Worm (Caenorhabditis elegans): ENCODE data around the gene spp-28.

The spp-28 gene

DNA sequence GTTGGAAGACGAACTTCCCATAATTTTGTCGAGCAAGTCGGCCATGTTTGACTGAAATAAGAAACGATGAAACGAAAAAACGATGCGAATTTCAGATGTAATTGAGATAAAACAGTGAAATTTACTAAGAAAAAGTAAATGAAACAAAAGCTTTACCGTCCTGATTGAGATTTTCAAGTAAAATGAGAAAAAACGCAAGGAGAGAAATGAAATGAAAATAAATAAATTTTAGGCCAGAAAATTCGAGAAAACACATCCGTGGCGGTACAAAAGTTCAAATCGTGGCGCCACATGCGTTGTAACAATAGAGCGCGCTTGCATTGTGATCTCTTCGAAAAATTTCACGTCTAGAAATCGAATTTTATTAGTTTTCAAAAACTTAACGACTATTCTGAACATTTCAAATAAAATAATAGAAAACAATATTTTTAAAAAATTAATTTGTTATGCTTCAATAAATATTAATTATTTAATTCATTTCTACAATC is 14.0 kb downstream of the spp-28 start, which contains the start of the genes hrde-1 and C16C10.13:
TSS of gene hrde-1 (minus strand) at position 51 of the 488 bp plus-strand sequence.
TSS of gene C16C10.13 (plus strand) at position 332 of the 488 bp plus-strand sequence.
- TF ChIP-seq ceh-45 (GFP tag; IDR thresholded peaks at IDR 0.05) (no peak), C08G9.2 (tag; optimal IDR thresholded peaks at IDR 0.05) (no peak), ceh-34 (tag; optimal IDR thresholded peaks at IDR 0.05) (no peak), ceh-30 (tag; optimal IDR thresholded peaks at IDR 0.05) (no peak), ets-4 (tag; optimal IDR thresholded peaks at IDR 0.05) (no peak), che-1 (tag; optimal IDR thresholded peaks at IDR 0.05) (no peak), fkh-10 (GFP tag; optimal IDR thresholded peaks at IDR 0.05) (no peak), zip-5 (tag; optimal IDR thresholded peaks at IDR 0.05) (no peak), dve-1 (tag; optimal IDR thresholded peaks at IDR 0.05) (no peak), rnt-1 (tag; optimal IDR thresholded peaks at IDR 0.05) (no peak)

DNA sequence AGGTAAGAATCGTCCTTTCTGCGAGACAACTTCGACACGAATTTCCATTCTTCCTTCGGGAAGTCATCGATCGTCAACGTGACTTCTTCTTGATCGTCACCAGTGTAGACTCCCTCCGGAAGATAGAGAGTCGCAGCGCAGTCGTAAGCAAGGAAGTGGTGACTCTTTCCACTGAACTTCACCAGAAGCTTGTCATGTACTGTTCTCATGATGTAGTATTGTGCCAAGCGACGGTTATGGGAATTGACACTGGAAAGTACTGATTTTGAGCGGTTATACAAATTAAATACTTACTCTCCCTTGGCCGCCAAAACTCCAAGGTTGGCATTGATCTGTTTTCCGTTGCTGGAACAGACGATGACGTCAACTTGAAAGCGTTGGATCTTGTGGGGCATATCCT is 14.7 kb downstream of the spp-28 start:
- TF ChIP-seq sox-2 (GFP tag; IDR thresholded peaks at IDR 0.05) (no peak), unc-42 (tag; optimal IDR thresholded peaks at IDR 0.05) (no peak), dve-1 (tag; optimal IDR thresholded peaks at IDR 0.05) (no peak), ets-4 (tag; optimal IDR thresholded peaks at IDR 0.05) (no peak), lim-6 (tag; optimal IDR thresholded peaks at IDR 0.05) (no peak), pha-2 (tag; optimal IDR thresholded peaks at IDR 0.05) (no peak), ceh-30 (tag; optimal IDR thresholded peaks at IDR 0.05) (no peak), pat-9 (tag; optimal IDR thresholded peaks at IDR 0.05) (no peak), ceh-9 (tag; optimal IDR thresholded peaks at IDR 0.05) (no peak), C08G9.2 (tag; optimal IDR thresholded peaks at IDR 0.05) (no peak), ceh-6 (GFP tag; optimal IDR thresholded peaks at IDR 0.05) (no peak), madf-2 (tag; optimal IDR thresholded peaks at IDR 0.05) (no peak), rnt-1 (tag; optimal IDR thresholded peaks at IDR 0.05) (no peak), unc-86 (tag; optimal IDR thresholded peaks at IDR 0.05) (no peak), ama-1 (optimal IDR thresholded peaks at IDR 0.05) (no peak), ceh-48 (tag; optimal IDR thresholded peaks at IDR 0.05) (no peak), F13H6.1 (tag; optimal IDR thresholded peaks at IDR 0.05) (no peak), hlh-30 (tag; optimal IDR thresholded peaks at IDR 0.05; ENCODE audit: insufficient read depth) (no peak)

DNA sequence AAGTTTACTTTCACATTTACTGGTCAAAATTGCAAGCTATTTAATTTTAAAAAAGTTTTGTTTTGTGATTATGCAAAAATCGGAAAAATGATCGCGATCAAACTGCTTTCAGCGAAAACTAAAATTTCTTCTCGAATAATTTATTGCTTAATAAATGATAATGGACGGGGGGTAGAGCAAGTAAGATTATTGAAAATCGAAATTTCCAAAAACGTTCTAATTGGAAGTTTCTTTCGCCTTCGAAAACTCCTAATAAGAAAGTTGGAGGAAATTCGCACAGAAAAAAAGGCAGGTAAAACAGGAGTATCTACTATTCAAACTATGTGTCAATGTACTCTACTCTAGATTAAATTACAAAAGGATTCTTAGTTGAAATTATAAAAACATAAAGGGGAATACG is 17.9 kb downstream of the spp-28 start:
- TF ChIP-seq gmeb-2 (tag; optimal IDR thresholded peaks at IDR 0.05) = no peak
- no peak for TF ChIP-seq tbx-2 (tag; optimal IDR thresholded peaks at IDR 0.05)
- no peak for TF ChIP-seq pha-4 (tag; optimal IDR thresholded peaks at IDR 0.05)
- TF ChIP-seq nhr-11 (tag; optimal IDR thresholded peaks at IDR 0.05) = no peak
- no peak for TF ChIP-seq ceh-30 (tag; optimal IDR thresholded peaks at IDR 0.05)
- no peak for TF ChIP-seq pat-9 (tag; optimal IDR thresholded peaks at IDR 0.05)
- TF ChIP-seq ceh-45 (GFP tag; IDR thresholded peaks at IDR 0.05) = no peak
- TF ChIP-seq C38D4.7 (GFP tag; optimal IDR thresholded peaks at IDR 0.05) = no peak
- no peak for TF ChIP-seq ets-4 (tag; optimal IDR thresholded peaks at IDR 0.05)

DNA sequence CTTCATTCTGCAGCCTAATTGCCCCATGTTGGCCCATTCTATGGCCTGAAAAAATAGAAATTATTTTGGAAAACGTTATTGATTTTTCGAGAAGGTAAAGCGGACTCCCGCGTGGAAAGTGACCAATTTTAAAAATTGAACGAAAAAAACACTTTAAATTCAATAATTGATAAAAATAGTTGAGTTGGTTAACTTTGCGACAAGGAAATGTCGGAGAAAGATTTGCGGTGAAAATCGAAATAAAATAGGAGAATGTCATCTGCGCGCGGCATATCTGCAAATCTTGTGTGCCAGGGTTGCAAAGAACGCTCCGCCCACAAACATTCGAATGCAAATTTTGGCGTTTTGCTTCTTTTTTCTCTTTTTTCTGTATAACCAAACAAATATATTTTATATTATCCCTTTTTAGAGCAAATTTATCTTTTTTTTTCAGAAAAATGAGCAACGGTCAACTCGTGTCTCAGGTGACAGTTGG is 19.2 kb downstream of the spp-28 start, which contains the start of the genes rnf-121 and C16C10.4:
TSS of gene rnf-121 (minus strand) at position 51 of the 475 bp plus-strand sequence.
TSS of gene C16C10.4 (plus strand) at position 434 of the 475 bp plus-strand sequence.
- peak; percentile 83 for TF ChIP-seq nhr-232 (tag; optimal IDR thresholded peaks at IDR 0.05)
- TF ChIP-seq fax-1 (tag; optimal IDR thresholded peaks at IDR 0.05) = peak; percentile 94
- peak; percentile 92 for TF ChIP-seq ceh-2 (tag; optimal IDR thresholded peaks at IDR 0.05)
- TF ChIP-seq K02D7.2 (tag; optimal IDR thresholded peaks at IDR 0.05) = peak; percentile 93
- peak; percentile 90 for TF ChIP-seq C38D4.7 (GFP tag; optimal IDR thresholded peaks at IDR 0.05)
- peak; percentile 88 for TF ChIP-seq ztf-16 (tag; optimal IDR thresholded peaks at IDR 0.05)
- no peak for TF ChIP-seq pax-1 (tag; optimal IDR thresholded peaks at IDR 0.05)
- TF ChIP-seq dmd-4 (tag; optimal IDR thresholded peaks at IDR 0.05; ENCODE audit: borderline replicate concordance) = peak; percentile 77
- peak; percentile 97 for TF ChIP-seq elt-2 (tag; optimal IDR thresholded peaks at IDR 0.05)
- TF ChIP-seq ceh-31 (tag; optimal IDR thresholded peaks at IDR 0.05) = peak; percentile 90
- peak; percentile 92 for TF ChIP-seq ceh-19 (GFP tag; optimal IDR thresholded peaks at IDR 0.05)
- peak; percentile 51 for TF ChIP-seq pqm-1 (tag; optimal IDR thresholded peaks at IDR 0.05)
- TF ChIP-seq ceh-6 (GFP tag; optimal IDR thresholded peaks at IDR 0.05) = peak; percentile 85
- 0 out of 2 replicates have a peak, but pooled peaks have one; percentile 29 for TF ChIP-seq sox-2 (GFP tag; IDR thresholded peaks at IDR 0.05)
- TF ChIP-seq ceh-48 (tag; optimal IDR thresholded peaks at IDR 0.05) = peak; percentile 76
- TF ChIP-seq T23F11.4 (GFP tag; optimal IDR thresholded peaks at IDR 0.05) = peak; percentile 83
- TF ChIP-seq gmeb-2 (tag; optimal IDR thresholded peaks at IDR 0.05) = peak; percentile 88
- TF ChIP-seq hlh-6 (tag; optimal IDR thresholded peaks at IDR 0.05) = peak; percentile 85
- TF ChIP-seq lin-11 (tag; optimal IDR thresholded peaks at IDR 0.05) = peak; percentile 82
- TF ChIP-seq syd-9 (tag; optimal IDR thresholded peaks at IDR 0.05) = peak; percentile 92
- TF ChIP-seq F13H6.1 (tag; optimal IDR thresholded peaks at IDR 0.05) = peak; percentile 84
- TF ChIP-seq pha-4 (tag; optimal IDR thresholded peaks at IDR 0.05) = no peak
- peak; percentile 82 for TF ChIP-seq sdc-2 (tag; optimal IDR thresholded peaks at IDR 0.05)
- TF ChIP-seq K09A11.1 (tag; optimal IDR thresholded peaks at IDR 0.05; ENCODE audit: insufficient read depth) = peak; percentile 96
- TF ChIP-seq sox-4 (tag; optimal IDR thresholded peaks at IDR 0.05) = peak; percentile 91
